Worm (Caenorhabditis elegans): ENCODE results near the gene F02A9.7.

Gene F02A9.7

DNA sequence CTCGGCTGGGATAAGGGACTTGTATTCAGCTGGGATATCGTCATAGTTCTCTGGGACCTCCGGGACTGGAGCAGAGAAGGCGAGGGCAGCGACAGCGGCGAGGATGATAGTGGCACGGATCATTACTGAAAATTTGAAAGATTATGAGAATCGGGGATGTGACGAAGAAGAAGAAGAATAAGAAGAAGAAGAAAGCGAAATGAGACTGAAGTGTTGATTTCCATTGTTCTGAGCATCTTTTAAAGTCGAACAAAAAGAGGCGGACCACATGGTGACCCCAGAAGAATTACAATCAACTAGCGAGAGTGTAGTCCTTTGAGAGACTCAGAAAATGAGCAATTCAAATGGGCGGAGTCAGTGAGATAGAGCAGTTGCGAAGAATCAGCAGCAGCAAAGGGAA is 5.6 kb upstream of the F02A9.7 start, which contains the start of gene far-1 (continued):
- TF ChIP-seq fkh-8 (tag; optimal IDR thresholded peaks at IDR 0.05), result no peak
- TF ChIP-seq egl-27 (tag; optimal IDR thresholded peaks at IDR 0.05), result no peak
- no peak for TF ChIP-seq mep-1 (tag; optimal IDR thresholded peaks at IDR 0.05)
- no peak for TF ChIP-seq isw-1 (GFP tag; IDR thresholded peaks at IDR 0.05)
- TF ChIP-seq ceh-88 (GFP tag; IDR thresholded peaks at IDR 0.05), result no peak
- TF ChIP-seq nhr-20 (tag; optimal IDR thresholded peaks at IDR 0.05), result peak; percentile 38
- TF ChIP-seq unc-130 (tag; optimal IDR thresholded peaks at IDR 0.05), result no peak
- TF ChIP-seq lin-35 (GFP tag; optimal IDR thresholded peaks at IDR 0.05), result no peak
- TF ChIP-seq efl-3 (GFP tag; optimal IDR thresholded peaks at IDR 0.05), result no peak
- TF ChIP-seq C34B4.2 (tag; optimal IDR thresholded peaks at IDR 0.05), result no peak
- TF ChIP-seq ztf-4 (tag; optimal IDR thresholded peaks at IDR 0.05), result no peak
- no peak for TF ChIP-seq zag-1 (tag; optimal IDR thresholded peaks at IDR 0.05)
- TF ChIP-seq irx-1 (tag; optimal IDR thresholded peaks at IDR 0.05), result no peak
- no peak for TF ChIP-seq sup-37 (GFP tag; optimal IDR thresholded peaks at IDR 0.05)
- TF ChIP-seq nhr-28 (tag; optimal IDR thresholded peaks at IDR 0.05), result no peak
- no peak for TF ChIP-seq tbx-2 (tag; optimal IDR thresholded peaks at IDR 0.05)
- no peak for TF ChIP-seq nhr-47 (tag; optimal IDR thresholded peaks at IDR 0.05)
- no peak for TF ChIP-seq nhr-90 (tag; optimal IDR thresholded peaks at IDR 0.05; ENCODE audit: poor library complexity)
- peak; percentile 60 for TF ChIP-seq nhr-71 (tag; optimal IDR thresholded peaks at IDR 0.05)
- TF ChIP-seq skn-1 (tag; optimal IDR thresholded peaks at IDR 0.05), result no peak
- TF ChIP-seq unc-30 (tag; optimal IDR thresholded peaks at IDR 0.05), result no peak
- TF ChIP-seq lin-13 (GFP tag; optimal IDR thresholded peaks at IDR 0.05), result no peak
- TF ChIP-seq tlp-1 (tag; optimal IDR thresholded peaks at IDR 0.05), result no peak
- TF ChIP-seq unc-86 (tag; optimal IDR thresholded peaks at IDR 0.05), result no peak
- TF ChIP-seq mdl-1 (tag; optimal IDR thresholded peaks at IDR 0.05), result no peak

DNA sequence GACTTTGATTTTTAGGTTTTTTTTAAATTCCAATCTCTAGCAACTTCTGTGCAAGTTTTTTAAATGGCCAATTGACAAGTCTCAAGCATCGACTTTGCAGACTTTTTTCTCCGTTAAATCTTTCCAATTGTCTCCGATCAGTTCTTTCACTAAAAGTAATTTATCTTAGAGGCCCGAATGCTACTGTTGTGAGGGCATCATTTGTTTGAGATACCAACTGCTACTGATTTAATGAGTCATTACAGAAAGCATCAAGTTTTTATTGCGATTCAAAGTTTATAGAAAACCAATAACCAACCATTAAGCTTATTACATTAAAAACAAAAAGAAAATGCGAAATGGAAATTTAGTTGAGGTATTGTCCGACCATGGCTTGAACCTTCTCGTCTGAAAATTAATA is 4.7 kb upstream of the F02A9.7 start:
- TF ChIP-seq ama-1 (optimal IDR thresholded peaks at IDR 0.05) (peak; percentile 46), swsn-7 (tag; optimal IDR thresholded peaks at IDR 0.05) (peak; percentile 1), ztf-4 (tag; optimal IDR thresholded peaks at IDR 0.05) (no peak), nhr-84 (tag; optimal IDR thresholded peaks at IDR 0.05) (no peak), rnt-1 (tag; optimal IDR thresholded peaks at IDR 0.05) (peak; percentile 54), lin-14 (GFP tag; optimal IDR thresholded peaks at IDR 0.05) (peak; percentile 3), zag-1 (tag; optimal IDR thresholded peaks at IDR 0.05) (no peak), nhr-71 (tag; optimal IDR thresholded peaks at IDR 0.05) (peak; percentile 19), nhr-77 (tag; optimal IDR thresholded peaks at IDR 0.05) (no peak), lir-3 (tag; optimal IDR thresholded peaks at IDR 0.05; ENCODE audit: poor library complexity) (no peak), blmp-1 (tag; optimal IDR thresholded peaks at IDR 0.05) (no peak), snu-23 (GFP tag; optimal IDR thresholded peaks at IDR 0.05) (peak; percentile 11), lsy-2 (tag; optimal IDR thresholded peaks at IDR 0.05) (peak; percentile 3 to 39), ztf-11 (tag; optimal IDR thresholded peaks at IDR 0.05) (no peak), C16A3.4 (tag; optimal IDR thresholded peaks at IDR 0.05) (no peak), dsc-1 (tag; optimal IDR thresholded peaks at IDR 0.05) (peak; percentile 1), nhr-19 (GFP tag; conservative IDR thresholded peaks at IDR 0.05) (no peak; the same call in 1 of the 2 replicates), ceh-88 (GFP tag; IDR thresholded peaks at IDR 0.05) (no peak)

DNA sequence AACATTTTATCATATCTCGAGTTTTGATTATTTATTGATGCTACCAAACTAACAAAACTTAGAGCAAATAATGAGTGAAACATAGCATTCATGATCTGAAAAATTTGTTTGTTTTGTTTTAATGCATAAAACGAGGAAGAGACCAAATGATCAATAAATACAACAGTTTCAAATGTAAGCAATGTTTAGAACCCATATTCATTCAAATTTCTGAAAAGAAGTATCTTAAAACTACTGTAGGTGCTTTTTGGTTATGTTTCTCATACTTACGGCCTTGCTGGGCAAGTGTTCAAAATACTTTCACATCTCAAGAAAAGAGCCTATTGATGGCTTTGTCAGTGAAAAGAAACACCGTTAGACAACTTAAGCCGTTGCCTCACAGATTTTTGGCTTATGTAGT is 2.3 kb upstream of the F02A9.7 start, which contains the start of gene F02A9.1:
Gene F02A9.1 (minus strand): TSS at position 101 of the 400 bp plus-strand sequence.
- TF ChIP-seq aha-1 (tag; optimal IDR thresholded peaks at IDR 0.05), result no peak
- no peak for TF ChIP-seq hlh-17 (GFP tag; optimal IDR thresholded peaks at IDR 0.05; ENCODE audit: borderline replicate concordance)
- no peak for TF ChIP-seq snpc-4 (tag; optimal IDR thresholded peaks at IDR 0.05)
- TF ChIP-seq egl-27 (tag; optimal IDR thresholded peaks at IDR 0.05), result no peak
